Fruit fly (Drosophila melanogaster) Kc167 (cell line): ENCODE data around the gene Duba.

ENCODE experiments used
- h ChIP-seq: fragments of >200 bp; optimal IDR thresholded peaks from 3 replicates; lab custom pipeline; 2018; ENCODE audit warnings: missing external identifiers
- psq ChIP-seq: fragments of >200 bp; optimal IDR thresholded peaks from 2 replicates; lab custom pipeline; 2017; ENCODE audit warnings: missing external identifiers

- TF ChIP-seq psq (lab: Kevin White, UChicago) = no peak
- TF ChIP-seq h (lab: Kevin White, UChicago) = no peak
Measured at dm6 chr3L:11591803-11592202, 17.5 kb downstream of the Duba start.
